Worm (Caenorhabditis elegans) whole organism, mixed stage, embryonic: Measurements from ENCODE around the gene T09A12.8.

ENCODE experiments used
- blmp-1 ChIP-seq: fragments of 150-350 bp; optimal IDR thresholded peaks from 2 replicates; lab custom pipeline; 2014; ENCODE audit warnings: missing biosample characterization, missing genetic modification characterization
- ceh-39 ChIP-seq: fragments of 150-350 bp; optimal IDR thresholded peaks from 2 replicates; lab custom pipeline; 2014; ENCODE audit warnings: missing biosample characterization, missing genetic modification characterization
- ceh-43 ChIP-seq: fragments of 200-800 bp; sonication (Bioruptor generic); optimal IDR thresholded peaks from 2 replicates; lab custom pipeline; 2018; ENCODE audit warnings: mild to moderate bottlenecking, missing genetic modification characterization, moderate library complexity, missing compliant biosample characterization
- ceh-83 ChIP-seq: fragments of 200-800 bp; sonication (Bioruptor generic); optimal IDR thresholded peaks from 2 replicates; lab custom pipeline; 2018; ENCODE audit warnings: mild to moderate bottlenecking, missing genetic modification characterization, missing compliant biosample characterization
- ces-1 ChIP-seq: fragments of 150-350 bp; optimal IDR thresholded peaks from 2 replicates; lab custom pipeline; 2014; ENCODE audit warnings: missing biosample characterization, missing genetic modification reagents, missing genetic modification characterization
- cnd-1 ChIP-seq: fragments of 200-800 bp; sonication (Bioruptor generic); optimal IDR thresholded peaks from 2 replicates; lab custom pipeline; 2018; ENCODE audit warnings: mild to moderate bottlenecking, missing genetic modification characterization, missing compliant biosample characterization
- drap-1 ChIP-seq: fragments of 200-800 bp; sonication (Bioruptor generic); optimal IDR thresholded peaks from 3 replicates; lab custom pipeline; 2018; ENCODE audit warnings: mild to moderate bottlenecking, missing genetic modification characterization, missing compliant biosample characterization
- elt-1 ChIP-seq: sonication (generic microtip); optimal IDR thresholded peaks from 2 replicates; lab custom pipeline; 2017; ENCODE audit warnings: missing genetic modification characterization, mild to moderate bottlenecking, missing compliant biosample characterization, antibody characterized with exemption, moderate library complexity, borderline replicate concordance; ENCODE audit not compliant: insufficient read depth
- elt-3 ChIP-seq: fragments of 150-350 bp; optimal IDR thresholded peaks from 2 replicates; lab custom pipeline; 2014; ENCODE audit warnings: missing biosample characterization, missing genetic modification characterization
- flh-1 ChIP-seq: fragments of 200-800 bp; sonication (Bioruptor generic); optimal IDR thresholded peaks from 2 replicates; lab custom pipeline; 2018; ENCODE audit warnings: mild to moderate bottlenecking, missing genetic modification characterization, moderate library complexity, missing compliant biosample characterization
- ham-2 ChIP-seq: fragments of 200-800 bp; sonication (Bioruptor generic); optimal IDR thresholded peaks from 2 replicates; lab custom pipeline; 2018; ENCODE audit warnings: mild to moderate bottlenecking, missing genetic modification characterization, missing compliant biosample characterization
- hlh-1 ChIP-seq: fragments of 150-350 bp; optimal IDR thresholded peaks from 2 replicates; lab custom pipeline; 2014; ENCODE audit warnings: missing biosample characterization, missing genetic modification reagents, missing genetic modification characterization
- lin-13 ChIP-seq: fragments of 150-350 bp; optimal IDR thresholded peaks from 2 replicates; lab custom pipeline; 2014; ENCODE audit warnings: missing biosample characterization, missing genetic modification characterization
- lin-32 ChIP-seq: fragments of 200-800 bp; sonication (Bioruptor generic); optimal IDR thresholded peaks from 2 replicates; lab custom pipeline; 2018; ENCODE audit warnings: mild to moderate bottlenecking, missing genetic modification characterization, missing compliant biosample characterization
- lsy-2 ChIP-seq: fragments of 150-350 bp; optimal IDR thresholded peaks from 2 replicates; lab custom pipeline; 2014; ENCODE audit warnings: missing biosample characterization, missing genetic modification characterization
- mab-5 ChIP-seq: fragments of 150-350 bp; optimal IDR thresholded peaks from 2 replicates; lab custom pipeline; 2014; ENCODE audit warnings: missing biosample characterization, missing genetic modification characterization
- mep-1 ChIP-seq: fragments of 150-350 bp; optimal IDR thresholded peaks from 2 replicates; lab custom pipeline; 2017; ENCODE audit warnings: missing biosample characterization, missing genetic modification reagents, missing genetic modification characterization, inconsistent platforms
- mls-2 ChIP-seq: sonication (generic microtip); optimal IDR thresholded peaks from 2 replicates; lab custom pipeline; 2016; ENCODE audit warnings: mild to moderate bottlenecking, missing genetic modification characterization, moderate library complexity, missing compliant biosample characterization
- nhr-12 ChIP-seq: fragments of 150-350 bp; optimal IDR thresholded peaks from 2 replicates; lab custom pipeline; 2014; ENCODE audit warnings: missing biosample characterization, missing genetic modification characterization
- nhr-2 ChIP-seq: fragments of 150-350 bp; optimal IDR thresholded peaks from 2 replicates; lab custom pipeline; 2014; ENCODE audit warnings: missing biosample characterization, missing genetic modification characterization
- nhr-237 ChIP-seq: fragments of 150-350 bp; optimal IDR thresholded peaks from 2 replicates; lab custom pipeline; 2014; ENCODE audit warnings: missing biosample characterization, missing genetic modification characterization
- nhr-28 ChIP-seq: fragments of 150-350 bp; optimal IDR thresholded peaks from 2 replicates; lab custom pipeline; 2014; ENCODE audit warnings: missing biosample characterization, missing genetic modification characterization
- nhr-76 ChIP-seq: sonication (generic microtip); optimal IDR thresholded peaks from 2 replicates; lab custom pipeline; 2017; ENCODE audit warnings: missing biosample characterization, missing genetic modification characterization
- pha-4 ChIP-seq: fragments of 150-350 bp; optimal IDR thresholded peaks from 2 replicates; lab custom pipeline; 2018; ENCODE audit warnings: missing biosample characterization, missing genetic modification reagents, missing genetic modification characterization
- sem-2 ChIP-seq: fragments of 200-800 bp; sonication (Bioruptor generic); optimal IDR thresholded peaks from 2 replicates; lab custom pipeline; 2018; ENCODE audit warnings: mild to moderate bottlenecking, missing genetic modification characterization, missing compliant biosample characterization
- snpc-4 ChIP-seq: fragments of 150-350 bp; optimal IDR thresholded peaks from 2 replicates; lab custom pipeline; 2014; ENCODE audit warnings: missing biosample characterization, missing genetic modification characterization
- sptf-1 ChIP-seq: sonication (generic microtip); optimal IDR thresholded peaks from 2 replicates; lab custom pipeline; 2017; ENCODE audit warnings: mild to moderate bottlenecking, missing genetic modification characterization, moderate library complexity, missing compliant biosample characterization
- tbx-8 ChIP-seq: fragments of 200-800 bp; sonication (Bioruptor generic); optimal IDR thresholded peaks from 2 replicates; lab custom pipeline; 2018; ENCODE audit warnings: mild to moderate bottlenecking, missing genetic modification characterization, moderate library complexity, missing compliant biosample characterization
- unc-120 ChIP-seq: sonication (generic microtip); optimal IDR thresholded peaks from 2 replicates; lab custom pipeline; 2017; ENCODE audit warnings: missing genetic modification characterization, missing compliant biosample characterization; ENCODE audit not compliant: poor library complexity, severe bottlenecking
- unc-39 ChIP-seq: fragments of 150-350 bp; optimal IDR thresholded peaks from 2 replicates; lab custom pipeline; 2014; ENCODE audit warnings: missing biosample characterization, missing genetic modification characterization
- unc-62 ChIP-seq: fragments of 150-350 bp; optimal IDR thresholded peaks from 2 replicates; lab custom pipeline; 2014; ENCODE audit warnings: missing biosample characterization, missing genetic modification reagents, missing genetic modification characterization
- zip-8 ChIP-seq: fragments of 150-350 bp; optimal IDR thresholded peaks from 2 replicates; lab custom pipeline; 2014; ENCODE audit warnings: missing biosample characterization, missing genetic modification characterization
- ztf-11 ChIP-seq: fragments of 150-350 bp; optimal IDR thresholded peaks from 2 replicates; lab custom pipeline; 2014; ENCODE audit warnings: missing biosample characterization, missing genetic modification characterization

Gene T09A12.8

DNA sequence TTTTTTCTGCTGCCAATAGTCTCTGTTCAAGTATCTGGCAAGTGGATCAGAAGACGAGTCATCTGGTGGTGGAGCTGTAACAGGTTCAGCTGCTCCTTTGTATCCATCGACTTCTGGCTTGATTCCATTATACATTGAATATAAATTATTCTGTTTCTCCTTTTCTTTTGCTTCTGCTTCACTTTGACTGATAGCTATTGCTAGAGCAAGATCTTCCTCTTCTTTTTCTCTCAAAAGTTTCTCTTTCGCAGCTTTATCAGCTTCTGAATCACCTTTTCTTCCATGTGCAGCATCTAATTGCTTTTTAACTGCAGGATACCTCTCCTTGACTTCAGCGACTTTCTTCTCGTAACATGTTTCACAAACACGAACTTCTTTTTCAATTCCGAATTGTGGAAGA, 39.9 kb downstream of the T09A12.8 start:
- TF ChIP-seq mls-2 (tag; lab: Kevin White, UChicago) (no peak), nhr-2 (no peak), cnd-1 (tag; lab: Kevin White, UChicago) (no peak), nhr-76 (tag; lab: Kevin White, UChicago) (no peak), ceh-83 (GFP tag; lab: Kevin White, UChicago) (no peak), ham-2 (GFP tag; lab: Kevin White, UChicago) (no peak)

DNA sequence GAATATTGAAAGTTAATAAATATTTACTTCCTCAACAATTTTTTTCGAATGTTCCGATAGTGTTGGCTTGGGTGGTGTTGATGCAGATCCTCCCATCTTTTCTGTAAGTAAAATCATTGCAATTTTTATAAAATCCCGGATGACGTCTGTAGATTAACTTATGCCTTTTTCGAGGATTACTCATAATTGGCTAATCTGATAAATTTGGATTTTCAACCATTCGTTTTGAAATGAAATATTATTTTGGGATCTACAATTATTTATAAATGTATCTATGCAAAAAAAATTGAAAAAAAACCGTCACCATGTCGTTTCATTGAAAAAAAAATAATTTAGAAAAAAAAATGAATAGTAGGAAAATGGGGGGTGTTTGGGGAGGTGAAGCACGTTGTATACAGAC, 42.4 kb downstream of the T09A12.8 start, which contains the start of gene glrx-22:
Gene glrx-22 (minus strand): TSS at position 101 of the 400 bp plus-strand sequence.
- TF ChIP-seq lsy-2 (no peak), zip-8 (tag; lab: Kevin White, UChicago) (no peak), ham-2 (GFP tag; lab: Kevin White, UChicago) (no peak), nhr-237 (no peak), flh-1 (no peak), pha-4 (tag; lab: Kevin White, UChicago) (no peak), ceh-83 (GFP tag; lab: Kevin White, UChicago) (no peak), drap-1 (no peak), ces-1 (no peak), blmp-1 (tag; lab: Kevin White, UChicago) (no peak), lin-32 (no peak), nhr-28 (tag; lab: Kevin White, UChicago) (no peak), ceh-39 (tag; lab: Kevin White, UChicago) (no peak), elt-1 (tag; lab: Kevin White, UChicago) (no peak)

DNA sequence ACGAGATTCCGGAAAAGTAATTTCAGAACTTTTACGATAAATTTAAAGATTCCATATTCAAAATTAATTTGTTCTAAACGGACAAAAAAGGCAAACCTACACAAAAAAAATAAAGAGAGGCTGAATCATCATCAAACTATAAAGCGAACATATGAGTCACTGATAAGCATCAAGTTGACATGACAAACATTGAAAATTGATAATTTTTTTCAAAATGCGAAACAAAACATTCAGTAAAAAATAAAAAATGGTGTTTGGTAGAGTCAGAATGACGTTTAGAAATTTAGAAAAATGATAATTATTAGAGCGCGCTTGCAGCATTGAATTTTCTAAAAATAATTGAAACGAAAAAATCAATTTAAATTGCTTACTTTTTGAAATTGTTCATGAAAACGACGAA, 43.7 kb downstream of the T09A12.8 start:
- TF ChIP-seq lsy-2 (no peak), sem-2 (no peak), unc-120 (tag; lab: Kevin White, UChicago) (no peak), ceh-39 (tag; lab: Kevin White, UChicago) (no peak), cnd-1 (tag; lab: Kevin White, UChicago) (no peak), ztf-11 (no peak), nhr-76 (tag; lab: Kevin White, UChicago) (no peak), nhr-237 (no peak), nhr-2 (no peak), tbx-8 (no peak), ces-1 (no peak), mls-2 (tag; lab: Kevin White, UChicago) (no peak)

DNA sequence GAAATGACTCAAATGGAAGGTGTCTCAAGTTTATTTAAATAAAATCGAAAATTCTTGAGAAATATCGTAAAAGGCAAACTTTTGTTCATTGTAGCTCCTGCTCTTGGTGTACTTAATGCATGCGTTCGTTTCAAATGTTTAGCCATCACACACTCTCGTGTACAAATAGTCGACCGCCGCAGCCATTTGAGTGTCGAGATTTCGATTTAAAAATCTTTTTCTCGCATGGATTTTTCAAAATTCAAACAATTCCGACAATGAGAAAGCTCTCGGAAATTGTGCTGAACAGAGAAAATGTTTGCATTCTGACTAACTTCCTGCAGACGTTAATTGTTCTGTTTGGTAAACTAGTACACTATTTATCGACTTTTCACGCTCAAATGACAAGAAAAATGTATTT, 44.2 kb downstream of the T09A12.8 start:
- TF ChIP-seq unc-39 (tag; lab: Kevin White, UChicago) (no peak), elt-3 (no peak), sptf-1 (no peak), snpc-4 (tag; lab: Kevin White, UChicago) (no peak), pha-4 (tag; lab: Kevin White, UChicago) (no peak), mab-5 (tag; lab: Kevin White, UChicago) (no peak), lin-13 (tag; lab: Kevin White, UChicago) (no peak)

DNA sequence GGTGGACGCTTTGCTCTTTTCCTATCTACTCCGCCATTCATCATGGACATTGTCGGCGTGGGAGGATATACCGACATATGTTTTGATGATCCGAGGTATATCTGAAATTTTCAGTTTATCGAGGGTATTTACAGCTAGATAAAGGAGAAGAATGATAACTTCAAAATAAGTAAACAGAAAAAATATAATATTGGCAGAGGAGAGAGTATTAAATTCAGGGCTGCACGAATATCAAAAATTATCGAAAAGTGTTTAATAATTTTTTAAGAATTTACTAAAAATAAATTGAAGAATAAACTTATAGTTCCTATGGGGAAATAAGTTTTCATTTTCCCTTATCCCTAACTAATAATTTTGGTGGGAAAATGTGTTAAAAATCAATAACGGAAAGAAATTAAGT, 44.6 kb downstream of the T09A12.8 start, which contains the start of gene wsp-1:
Gene wsp-1 (minus strand): TSS at position 101 of the 400 bp plus-strand sequence.
- TF ChIP-seq mep-1 (tag; lab: Kevin White, UChicago): no peak
- TF ChIP-seq ham-2 (GFP tag; lab: Kevin White, UChicago): no peak
- no peak for TF ChIP-seq hlh-1 (tag; lab: Kevin White, UChicago)
- no peak for TF ChIP-seq nhr-12
- TF ChIP-seq zip-8 (tag; lab: Kevin White, UChicago): no peak
- TF ChIP-seq nhr-76 (tag; lab: Kevin White, UChicago): no peak
- no peak for TF ChIP-seq pha-4 (tag; lab: Kevin White, UChicago)
- no peak for TF ChIP-seq tbx-8
- TF ChIP-seq ceh-43: no peak

DNA sequence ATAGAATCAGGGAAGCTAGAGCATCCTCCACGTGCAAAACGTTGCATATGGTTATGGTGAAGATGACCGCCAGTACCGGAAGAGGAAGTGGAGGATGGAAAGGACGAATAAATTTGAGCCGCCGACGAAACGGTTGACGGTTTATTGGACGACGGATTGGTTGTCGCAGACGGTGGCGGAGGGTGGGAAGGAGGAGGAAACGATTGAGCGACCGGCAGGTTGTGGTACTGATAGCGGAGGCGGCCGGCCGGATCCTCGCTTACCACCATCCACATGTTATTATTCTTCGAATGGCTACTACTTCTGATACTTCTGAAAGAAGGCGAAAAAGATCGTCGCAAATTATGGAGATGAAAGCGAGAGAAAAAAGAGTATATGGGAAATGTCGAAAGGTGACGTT, 50.6 kb downstream of the T09A12.8 start:
- no peak for TF ChIP-seq lsy-2
- no peak for TF ChIP-seq lin-32
- no peak for TF ChIP-seq sem-2
- TF ChIP-seq nhr-28 (tag; lab: Kevin White, UChicago): no peak
- TF ChIP-seq zip-8 (tag; lab: Kevin White, UChicago): no peak
- TF ChIP-seq tbx-8: no peak
- TF ChIP-seq unc-62 (GFP tag; lab: Kevin White, UChicago): no peak
- no peak for TF ChIP-seq elt-1 (tag; lab: Kevin White, UChicago)
- TF ChIP-seq hlh-1 (tag; lab: Kevin White, UChicago): no peak
- TF ChIP-seq cnd-1 (tag; lab: Kevin White, UChicago): no peak
